Worm (Caenorhabditis elegans): ENCODE data around the gene str-48.

- no peak for TF ChIP-seq mdl-1 (tag; optimal IDR thresholded peaks at IDR 0.05)
- TF ChIP-seq aly-2 (tag; optimal IDR thresholded peaks at IDR 0.05) = no peak
- no peak for TF ChIP-seq nhr-237 (tag; optimal IDR thresholded peaks at IDR 0.05)
- no peak for TF ChIP-seq ztf-11 (tag; optimal IDR thresholded peaks at IDR 0.05)
- TF ChIP-seq nhr-23 (tag; optimal IDR thresholded peaks at IDR 0.05) = no peak
- TF ChIP-seq snpc-4 (tag; optimal IDR thresholded peaks at IDR 0.05) = no peak
- TF ChIP-seq ztf-4 (tag; optimal IDR thresholded peaks at IDR 0.05) = no peak
- no peak for TF ChIP-seq lin-15B (tag; optimal IDR thresholded peaks at IDR 0.05)
- no peak for TF ChIP-seq nfya-1 (tag; optimal IDR thresholded peaks at IDR 0.05; ENCODE audit: insufficient read depth)
These were observed 40.6 kb upstream of the str-48 start, which contains the start of gene Y43B11AR.1 for ce11 chrIV:7081214-7081613.

All from whole organism, L3 larva.